Fruit fly (Drosophila melanogaster) whole organism, prepupa: Measurements from ENCODE around the gene ND-24L.

Experiments
- CG10631 ChIP-seq: fragments of 200-800 bp; sonication (Bioruptor generic); optimal IDR thresholded peaks from 2 replicates; lab custom pipeline; 2016; ENCODE audit warnings: missing biosample characterization, missing genetic modification characterization
- CG11294 ChIP-seq: fragments of 200-800 bp; sonication (Bioruptor generic); IDR thresholded peaks from 2 replicates; pipeline ENCODE4 v1.3.6; 2022; ENCODE audit warnings: missing biosample characterization, missing genetic modification characterization
- CG15336 ChIP-seq: fragments of 200-800 bp; sonication (Bioruptor generic); IDR thresholded peaks from 2 replicates; pipeline ENCODE4 v1.3.6; 2022; ENCODE audit warnings: missing biosample characterization, missing genetic modification characterization
- CG1621 ChIP-seq: fragments of 200-800 bp; sonication (Bioruptor generic); optimal IDR thresholded peaks from 3 replicates; lab custom pipeline; 2018; ENCODE audit warnings: missing biosample characterization, mild to moderate bottlenecking, missing genetic modification characterization
- CG3032 ChIP-seq: fragments of 200-800 bp; optimal IDR thresholded peaks from 2 replicates; lab custom pipeline; 2019; ENCODE audit warnings: missing biosample characterization, mild to moderate bottlenecking, missing genetic modification characterization, moderate library complexity
- CG4318 ChIP-seq: fragments of 200-800 bp; sonication (Bioruptor generic); optimal IDR thresholded peaks from 3 replicates; lab custom pipeline; 2017; ENCODE audit warnings: missing biosample characterization, mild to moderate bottlenecking, missing genetic modification characterization
- CG6276 ChIP-seq: fragments of 200-800 bp; sonication (Bioruptor generic); optimal IDR thresholded peaks from 2 replicates; lab custom pipeline; 2017; ENCODE audit warnings: missing biosample characterization, mild to moderate bottlenecking, missing genetic modification characterization
- CG6792 ChIP-seq: fragments of 200-800 bp; sonication (Bioruptor generic); optimal IDR thresholded peaks from 3 replicates; lab custom pipeline; 2016; ENCODE audit warnings: missing biosample characterization, missing genetic modification characterization
- CG6808 ChIP-seq: fragments of 200-800 bp; sonication (Bioruptor generic); optimal IDR thresholded peaks from 3 replicates; lab custom pipeline; 2017; ENCODE audit warnings: missing biosample characterization, missing genetic modification characterization, mild to moderate bottlenecking, moderate library complexity, missing genetic modification reagents
- CG6854 ChIP-seq: fragments of 200-800 bp; sonication (Bioruptor generic); optimal IDR thresholded peaks from 2 replicates; lab custom pipeline; 2017; ENCODE audit warnings: missing biosample characterization, mild to moderate bottlenecking, missing genetic modification characterization
- CG7368 ChIP-seq: fragments of 200-800 bp; sonication (Bioruptor generic); optimal IDR thresholded peaks from 3 replicates; lab custom pipeline; 2016; ENCODE audit warnings: missing biosample characterization, missing genetic modification characterization
- CG8119 ChIP-seq: fragments of 200-800 bp; sonication (Bioruptor generic); IDR thresholded peaks from 3 replicates; pipeline ENCODE4 v1.3.6; 2022; ENCODE audit warnings: missing biosample characterization, missing genetic modification characterization
- CG8632 ChIP-seq: fragments of 200-800 bp; sonication (Bioruptor generic); optimal IDR thresholded peaks from 3 replicates; lab custom pipeline; 2016; ENCODE audit warnings: missing biosample characterization, missing genetic modification characterization
- Eip78C ChIP-seq: fragments of 200-800 bp; sonication (Bioruptor generic); peaks from one replicate; lab custom pipeline; 2016; ENCODE audit warnings: missing biosample characterization, missing genetic modification characterization
- Eip93F ChIP-seq: fragments of 200-800 bp; sonication (Bioruptor generic); optimal IDR thresholded peaks from 2 replicates; lab custom pipeline; 2016; ENCODE audit warnings: missing biosample characterization, mild to moderate bottlenecking, missing genetic modification characterization
- Ets21C ChIP-seq: fragments of 200-800 bp; sonication (Bioruptor generic); optimal IDR thresholded peaks from 3 replicates; lab custom pipeline; 2016; ENCODE audit warnings: missing biosample characterization, missing genetic modification characterization
- Ets96B ChIP-seq: fragments of 200-800 bp; optimal IDR thresholded peaks from 2 replicates; lab custom pipeline; 2019; ENCODE audit warnings: missing biosample characterization, mild to moderate bottlenecking, missing genetic modification characterization, moderate library complexity
- Hr38 ChIP-seq: sonication (Bioruptor generic); optimal IDR thresholded peaks from 2 replicates; lab custom pipeline; 2016; ENCODE audit warnings: missing biosample characterization, missing genetic modification characterization
- Hr4 ChIP-seq: fragments of 200-800 bp; sonication (Bioruptor generic); optimal IDR thresholded peaks from 3 replicates; lab custom pipeline; 2016; ENCODE audit warnings: missing biosample characterization, missing genetic modification characterization
- Met ChIP-seq: fragments of 200-800 bp; sonication (Bioruptor generic); optimal IDR thresholded peaks from 3 replicates; lab custom pipeline; 2016; ENCODE audit warnings: missing biosample characterization, missing genetic modification characterization
- Smox ChIP-seq: fragments of 200-800 bp; sonication (Bioruptor generic); optimal IDR thresholded peaks from 3 replicates; lab custom pipeline; 2016; ENCODE audit warnings: missing biosample characterization, missing genetic modification characterization
- acj6 ChIP-seq: fragments of 200-800 bp; sonication (Bioruptor generic); optimal IDR thresholded peaks from 3 replicates; lab custom pipeline; 2016; ENCODE audit warnings: missing biosample characterization, missing genetic modification characterization
- cyc ChIP-seq: fragments of 200-800 bp; sonication (Bioruptor generic); optimal IDR thresholded peaks from 3 replicates; lab custom pipeline; 2016; ENCODE audit warnings: missing biosample characterization, missing genetic modification characterization
- dac ChIP-seq: fragments of 200-800 bp; sonication (Bioruptor generic); optimal IDR thresholded peaks from 2 replicates; lab custom pipeline; 2017; ENCODE audit warnings: missing biosample characterization, mild to moderate bottlenecking, missing genetic modification characterization
- esn ChIP-seq: fragments of 200-800 bp; sonication (Bioruptor generic); optimal IDR thresholded peaks from 2 replicates; lab custom pipeline; 2016; ENCODE audit warnings: missing biosample characterization, mild to moderate bottlenecking, missing genetic modification characterization, moderate library complexity
- fkh ChIP-seq: fragments of 200-800 bp; sonication (Bioruptor generic); optimal IDR thresholded peaks from 3 replicates; lab custom pipeline; 2017; ENCODE audit warnings: missing biosample characterization, mild to moderate bottlenecking, missing genetic modification characterization, moderate library complexity
- pdm3 ChIP-seq: fragments of 200-800 bp; sonication (Bioruptor generic); optimal IDR thresholded peaks from 3 replicates; lab custom pipeline; 2016; ENCODE audit warnings: missing biosample characterization, missing genetic modification characterization
- salr ChIP-seq, 2 experiments: fragments of 200-800 bp; sonication (Bioruptor generic); optimal IDR thresholded peaks; 3 replicates each; lab custom pipeline; 2016 to 2018; ENCODE audit warnings: missing biosample characterization in 2 of 2, missing genetic modification characterization in 2 of 2, mild to moderate bottlenecking in 1 of 2
- spab ChIP-seq: fragments of 200-800 bp; sonication (Bioruptor generic); optimal IDR thresholded peaks from 2 replicates; lab custom pipeline; 2017; ENCODE audit warnings: missing biosample characterization, mild to moderate bottlenecking, missing genetic modification characterization, missing genetic modification reagents
- ss ChIP-seq, 2 experiments: fragments of 200-800 bp; sonication (Bioruptor generic); optimal IDR thresholded peaks; 2 replicates in 1 of 2; 3 replicates in 1 of 2; lab custom pipeline; 2017 to 2018; ENCODE audit warnings: mild to moderate bottlenecking in 2 of 2, missing biosample characterization in 2 of 2, missing genetic modification characterization in 2 of 2, moderate library complexity in 1 of 2
- svp ChIP-seq: fragments of 200-800 bp; sonication (Bioruptor generic); peaks from one replicate; lab custom pipeline; 2016; ENCODE audit warnings: missing biosample characterization, missing genetic modification characterization

The ND-24L gene

dm6 chr3L:17344596-17344995, 24.0 kb upstream of the ND-24L start, which contains the start of gene brv2:
Gene brv2, minus strand, starts transcription at chr3L:17344696.
- no peak for TF ChIP-seq Ets21C
- no peak for TF ChIP-seq svp (GFP tag; lab: Kevin White, UChicago)
- no peak for TF ChIP-seq CG6854
- no peak for TF ChIP-seq salr (GFP tag; optimal IDR thresholded peaks at IDR 0.05; lab: Kevin White, UChicago)
- TF ChIP-seq CG1621 (tag; lab: Kevin White, UChicago) = no peak
- TF ChIP-seq CG11294 = no peak
- no peak for TF ChIP-seq Met (GFP tag; lab: Kevin White, UChicago)
- TF ChIP-seq CG7368 (GFP tag; lab: Kevin White, UChicago) = no peak

- TF ChIP-seq dac = no peak
- no peak for TF ChIP-seq fkh (GFP tag; lab: Kevin White, UChicago)
- TF ChIP-seq salr (GFP tag; optimal IDR thresholded peaks at IDR 0.05; lab: Kevin White, UChicago) = no peak
- no peak for TF ChIP-seq CG3032 (tag; lab: Kevin White, UChicago)
- TF ChIP-seq cyc (GFP tag; lab: Kevin White, UChicago) = no peak
- no peak for TF ChIP-seq CG15336 (GFP tag; lab: Robert Waterston, UW)
- no peak for TF ChIP-seq Eip78C
- TF ChIP-seq, all 60 proteins: peak for 0
These were observed 20.6 kb upstream of the ND-24L start, which contains the start of gene CG13727 for dm6 chr3L:17341216-17341615. Gene CG13727, minus strand, starts transcription at chr3L:17341316.

DNA sequence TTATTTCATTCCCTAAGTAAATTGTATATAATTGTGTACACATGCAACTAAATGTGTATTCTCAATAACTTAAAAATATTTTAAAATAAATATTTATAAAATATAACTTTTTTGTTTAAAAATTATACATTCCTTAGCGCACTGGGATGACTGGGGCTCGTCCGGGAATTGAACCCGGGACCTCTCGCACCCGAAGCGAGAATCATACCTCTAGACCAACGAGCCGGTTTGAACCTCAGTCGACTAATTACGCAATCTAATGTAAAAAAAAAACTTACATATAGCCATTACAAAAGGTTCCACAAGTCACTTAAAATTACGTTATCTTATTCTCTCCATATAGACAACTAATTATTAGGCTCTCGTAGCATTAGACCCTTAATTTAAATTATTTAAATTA, 19.1 kb upstream of the ND-24L start:
- TF ChIP-seq svp (GFP tag; lab: Kevin White, UChicago) = peak; percentile 27
- no peak for TF ChIP-seq Smox

DNA sequence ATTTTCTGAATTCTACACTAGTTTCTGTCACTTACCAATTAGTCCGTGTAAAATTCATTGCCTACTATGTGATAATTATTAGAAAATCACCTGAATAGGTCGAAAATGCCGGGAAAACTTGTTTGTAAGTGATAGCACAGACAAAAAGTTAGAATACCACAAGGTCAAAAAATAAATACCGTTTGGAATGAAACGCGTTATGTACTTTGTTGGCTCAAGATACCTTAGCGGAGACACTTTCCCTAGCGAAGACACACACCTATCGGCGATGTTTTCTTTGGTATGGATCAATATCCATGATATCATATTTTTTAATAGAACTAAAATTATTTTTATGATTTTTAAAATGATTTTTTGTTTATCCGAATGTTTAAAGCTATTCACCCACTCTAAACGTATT, 18.5 kb upstream of the ND-24L start, which contains the start of gene CG6479:
TSS of gene CG6479 (minus strand) at position 141 of the 400 bp plus-strand sequence.
- TF ChIP-seq salr (GFP tag; optimal IDR thresholded peaks at IDR 0.05; lab: Kevin White, UChicago) = no peak
- peak; percentile 80 for TF ChIP-seq svp (GFP tag; lab: Kevin White, UChicago)
- no peak for TF ChIP-seq ss (GFP tag; optimal IDR thresholded peaks at IDR 0.05; lab: Kevin White, UChicago)
- no peak for TF ChIP-seq Smox
- TF ChIP-seq CG6808 (GFP tag; lab: Kevin White, UChicago) = no peak

DNA sequence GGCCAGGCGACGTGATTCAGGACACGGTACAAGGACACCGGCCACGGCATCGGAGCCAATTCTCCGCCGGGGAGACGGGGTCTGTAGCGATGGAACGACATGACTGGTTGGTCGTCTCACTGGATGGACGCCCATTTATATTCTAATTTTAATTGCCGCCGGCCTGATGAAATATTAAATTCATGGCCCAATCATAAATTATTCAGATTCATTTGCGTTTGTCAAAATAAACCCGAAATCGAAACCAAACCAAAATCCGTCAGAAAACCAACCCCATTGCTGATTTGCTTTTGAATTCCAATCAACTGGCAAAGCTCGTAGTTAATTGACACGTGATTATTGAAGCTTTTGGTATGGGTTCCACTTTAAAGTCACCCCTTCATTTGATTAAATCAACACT, 8.5 kb upstream of the ND-24L start, which contains the start of gene Or74a:
TSS of gene Or74a (minus strand) at position 101 of the 400 bp plus-strand sequence.
- TF ChIP-seq CG6854 (no peak), pdm3 (no peak), CG8632 (GFP tag; lab: Kevin White, UChicago) (no peak)

DNA sequence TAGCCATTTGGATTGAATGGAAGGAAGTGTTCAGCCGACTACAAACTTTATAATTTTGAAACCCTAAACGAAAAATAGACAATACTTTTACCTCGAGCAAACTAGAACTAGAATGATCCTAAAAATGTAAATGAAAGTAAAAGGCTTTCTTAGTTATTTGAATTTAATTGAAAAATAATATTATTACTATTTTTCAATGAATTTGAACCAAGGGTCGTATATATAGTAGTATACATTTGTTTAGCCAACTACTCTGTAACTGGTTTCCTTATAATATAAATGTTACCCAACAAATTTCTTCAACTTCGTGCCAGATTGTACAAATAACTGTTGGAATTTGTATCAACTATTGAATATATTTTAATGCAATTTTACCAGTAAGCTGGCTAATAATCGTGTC, 4.8 kb upstream of the ND-24L start, which contains the start of gene CG13725:
TSS of gene CG13725 (minus strand) at position 101 of the 400 bp plus-strand sequence.
- no peak for TF ChIP-seq CG6808 (GFP tag; lab: Kevin White, UChicago)
- no peak for TF ChIP-seq CG6854
- TF ChIP-seq fkh (GFP tag; lab: Kevin White, UChicago) = no peak
- TF ChIP-seq CG6276 (GFP tag; lab: Kevin White, UChicago) = no peak
- no peak for TF ChIP-seq Hr4 (GFP tag; lab: Kevin White, UChicago)
- no peak for TF ChIP-seq CG8119 (GFP tag; lab: Robert Waterston, UW)
- no peak for TF ChIP-seq pdm3
- TF ChIP-seq CG11294 = no peak
- TF ChIP-seq Eip78C = no peak
- no peak for TF ChIP-seq spab (GFP tag; lab: Kevin White, UChicago)
- TF ChIP-seq acj6 = no peak
- no peak for TF ChIP-seq CG4318 (GFP tag; lab: Kevin White, UChicago)
- TF ChIP-seq CG10631 (GFP tag; lab: Kevin White, UChicago) = no peak
- TF ChIP-seq Ets96B (tag; lab: Kevin White, UChicago) = no peak
- no peak for TF ChIP-seq esn
- TF ChIP-seq, all 60 proteins: peak for 0

dm6 chr3L:17322541-17322940, 1.9 kb upstream of the ND-24L start, which contains the start of gene CG13724:
Gene CG13724, plus strand, starts transcription at chr3L:17322841.
- no peak for TF ChIP-seq CG6276 (GFP tag; lab: Kevin White, UChicago)
- TF ChIP-seq CG7368 (GFP tag; lab: Kevin White, UChicago) = no peak
- TF ChIP-seq Hr4 (GFP tag; lab: Kevin White, UChicago) = no peak
- TF ChIP-seq svp (GFP tag; lab: Kevin White, UChicago) = peak; percentile 13
- TF ChIP-seq CG6792 (GFP tag; lab: Kevin White, UChicago) = no peak
- TF ChIP-seq Eip93F (GFP tag; lab: Kevin White, UChicago) = no peak
- TF ChIP-seq Hr38 = no peak
